Worm (Caenorhabditis elegans): ENCODE measurements around the gene elb-1.

- TF ChIP-seq aly-1 (tag; optimal IDR thresholded peaks at IDR 0.05) (no peak), hmbx-1 (tag; optimal IDR thresholded peaks at IDR 0.05) (no peak), tbx-11 (GFP tag; IDR thresholded peaks at IDR 0.05) (no peak), pes-1 (GFP tag; IDR thresholded peaks at IDR 0.05) (no peak), ama-1 (optimal IDR thresholded peaks at IDR 0.05) (no peak), B0310.2 (tag; optimal IDR thresholded peaks at IDR 0.05) (no peak), hnd-1 (tag; optimal IDR thresholded peaks at IDR 0.05) (no peak), flt-1 (GFP tag; IDR thresholded peaks at IDR 0.05) (no peak)
These were observed 24.7 kb downstream of the elb-1 start for ce11 chrIII:11694506-11694947.
